Fruit fly (Drosophila melanogaster): ENCODE data around the gene toc.
A peak's percentile ranks its signal among the peaks of the same experiment; 100 is the strongest.

The toc gene

DNA sequence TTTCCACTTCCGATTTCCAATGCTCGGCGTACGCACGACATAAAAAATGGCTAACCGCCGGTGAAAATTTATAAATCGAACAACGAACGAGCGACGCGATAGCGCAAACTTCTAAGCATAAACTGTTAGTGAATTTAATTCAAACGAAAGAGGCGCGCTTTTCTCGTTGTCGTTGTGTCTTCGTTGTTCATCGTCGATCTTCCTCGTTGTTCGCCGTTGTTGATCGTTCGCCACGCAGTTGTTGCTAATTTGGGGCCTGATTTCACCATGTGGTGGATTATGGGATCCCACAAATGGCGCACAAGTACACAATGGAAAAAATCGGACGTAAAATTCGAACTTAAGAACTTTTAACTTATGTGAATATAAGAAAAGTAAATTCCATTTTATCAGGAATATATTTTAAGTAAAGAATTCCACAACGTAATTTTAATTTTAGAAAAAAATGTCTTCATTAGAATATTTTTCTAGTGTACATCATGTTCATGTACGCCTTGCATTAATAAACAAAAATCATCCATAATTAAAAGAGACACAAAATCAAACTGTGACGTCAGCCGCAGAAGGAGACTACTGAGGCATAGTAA, 58.2 kb downstream of the toc start (continued):
- TF ChIP-seq CG11723 (GFP tag; optimal IDR thresholded peaks at IDR 0.05) (peak; percentile 12), CG8944 (GFP tag; optimal IDR thresholded peaks at IDR 0.05) (peak; percentile 7), CG17912 (GFP tag; optimal IDR thresholded peaks at IDR 0.05) (no peak), danr (GFP tag; IDR thresholded peaks at IDR 0.05) (0 out of 2 replicates have a peak, but pooled peaks have one; percentile 13), CG6272 (GFP tag; IDR thresholded peaks at IDR 0.05) (0 out of 2 replicates have a peak, but pooled peaks have one; percentile 31), lilli (GFP tag; optimal IDR thresholded peaks at IDR 0.05) (peak; percentile 75), sima (GFP tag; optimal IDR thresholded peaks at IDR 0.05) (no peak), CG12155 (GFP tag; optimal IDR thresholded peaks at IDR 0.05) (peak; percentile 63), CG8290 (GFP tag; optimal IDR thresholded peaks at IDR 0.05) (no peak), CG8290 (tag; optimal IDR thresholded peaks at IDR 0.05) (no peak), ken (GFP tag; IDR thresholded peaks at IDR 0.05) (no peak), z (GFP tag; IDR thresholded peaks at IDR 0.05) (no peak), CG12219 (GFP tag; optimal IDR thresholded peaks at IDR 0.05) (peak; percentile 39), mld (GFP tag; IDR thresholded peaks at IDR 0.05; ENCODE audit: partially characterized antibody) (no peak), CG13624 (GFP tag; optimal IDR thresholded peaks at IDR 0.05) (peak; percentile 73), CG7372 (GFP tag; IDR thresholded peaks at IDR 0.05) (peak; percentile 66; the same call in 1 of the 2 replicates), row (GFP tag; IDR thresholded peaks at IDR 0.05) (peak; percentile 80), CG6175 (GFP tag; IDR thresholded peaks at IDR 0.05) (no peak), CG33213 (GFP tag; optimal IDR thresholded peaks at IDR 0.05) (peak; percentile 11), BEAF-32 (GFP tag; optimal IDR thresholded peaks at IDR 0.05) (no peak), tx (GFP tag; optimal IDR thresholded peaks at IDR 0.05) (peak; percentile 18), Optix (GFP tag; IDR thresholded peaks at IDR 0.05) (no peak), CG6683 (GFP tag; optimal IDR thresholded peaks at IDR 0.05) (peak; percentile 53), jumu (GFP tag; optimal IDR thresholded peaks at IDR 0.05) (no peak), CG8359 (GFP tag; optimal IDR thresholded peaks at IDR 0.05; ENCODE audit: borderline replicate concordance) (no peak), Mes4 (GFP tag; optimal IDR thresholded peaks at IDR 0.05) (peak; percentile 8), H15 (GFP tag; IDR thresholded peaks at IDR 0.05) (peak; percentile 57; the same call in 2 of the 3 replicates), sc (optimal IDR thresholded peaks at IDR 0.05) (no peak), sc (GFP tag; optimal IDR thresholded peaks at IDR 0.05) (no peak), Dp (GFP tag; optimal IDR thresholded peaks at IDR 0.05) (peak; percentile 11), hb (GFP tag; IDR thresholded peaks at IDR 0.05; ENCODE audit: partially characterized antibody) (no peak), disco-r (GFP tag; optimal IDR thresholded peaks at IDR 0.05) (no peak), dmrt99B (tag; optimal IDR thresholded peaks at IDR 0.05) (peak; percentile 82), CG10462 (GFP tag; optimal IDR thresholded peaks at IDR 0.05) (no peak), lab (GFP tag; optimal IDR thresholded peaks at IDR 0.05) (peak; percentile 89), ems (GFP tag; optimal IDR thresholded peaks at IDR 0.05) (no peak), D (optimal IDR thresholded peaks at IDR 0.05) (no peak), D (GFP tag; optimal IDR thresholded peaks at IDR 0.05) (peak; percentile 21), CG10979 (tag; optimal IDR thresholded peaks at IDR 0.05) (peak; percentile 63), shn (GFP tag; optimal IDR thresholded peaks at IDR 0.05) (no peak), CG5245 (GFP tag; optimal IDR thresholded peaks at IDR 0.05) (no peak), CG8388 (GFP tag; optimal IDR thresholded peaks at IDR 0.05) (peak; percentile 49), slou (GFP tag; optimal IDR thresholded peaks at IDR 0.05) (peak; percentile 31), nom (GFP tag; optimal IDR thresholded peaks at IDR 0.05) (no peak), CG31365 (tag; optimal IDR thresholded peaks at IDR 0.05) (no peak), vnd (GFP tag; IDR thresholded peaks at IDR 0.05; ENCODE audit: partially characterized antibody) (no peak), Mad (GFP tag; optimal IDR thresholded peaks at IDR 0.05) (peak; percentile 17), Ptx1 (GFP tag; IDR thresholded peaks at IDR 0.05) (peak; percentile 81), CG6765 (GFP tag; optimal IDR thresholded peaks at IDR 0.05) (peak; percentile 65), bbx (GFP tag; IDR thresholded peaks at IDR 0.05; ENCODE audit: partially characterized antibody) (no peak), Abd-B (GFP tag; optimal IDR thresholded peaks at IDR 0.05) (peak; percentile 42)
